Worm (Caenorhabditis elegans) whole organism, young adult: Measurements from ENCODE around the gene F52E4.5.

Experiments
- T07F8.4 ChIP-seq: sonication (generic microtip); optimal IDR thresholded peaks from 2 replicates; lab custom pipeline; 2016; ENCODE audit warnings: mild to moderate bottlenecking, missing genetic modification characterization, moderate library complexity, missing compliant biosample characterization
- attf-6 ChIP-seq: fragments of 200-800 bp; sonication (Bioruptor generic); IDR thresholded peaks from 2 replicates; pipeline ENCODE4 v1.3.6; 2022; ENCODE audit warnings: missing genetic modification reagents, missing genetic modification characterization, missing compliant biosample characterization
- dox-1 ChIP-seq: fragments of 200-800 bp; sonication (Bioruptor generic); IDR thresholded peaks from 2 replicates; pipeline ENCODE4 v1.3.6; 2022; ENCODE audit warnings: missing genetic modification reagents, missing genetic modification characterization, missing compliant biosample characterization
- egl-18 ChIP-seq: fragments of 200-800 bp; sonication (Bioruptor generic); IDR thresholded peaks from 2 replicates; pipeline ENCODE4 v1.3.6; 2022; ENCODE audit warnings: missing genetic modification reagents, missing genetic modification characterization, missing compliant biosample characterization
- egrh-3 ChIP-seq: fragments of 200-800 bp; sonication (Bioruptor generic); IDR thresholded peaks from 2 replicates; pipeline ENCODE4 v1.3.6; 2022; ENCODE audit warnings: missing genetic modification reagents, missing genetic modification characterization, missing compliant biosample characterization
- madf-3 ChIP-seq: fragments of 200-800 bp; sonication (Bioruptor generic); IDR thresholded peaks from 2 replicates; pipeline ENCODE4 v1.3.6; 2022; ENCODE audit warnings: missing genetic modification reagents, missing genetic modification characterization, missing compliant biosample characterization
- mcd-1 ChIP-seq: fragments of 200-800 bp; sonication (Bioruptor generic); IDR thresholded peaks from 2 replicates; pipeline ENCODE4 v1.3.6; 2022; ENCODE audit warnings: missing genetic modification reagents, missing genetic modification characterization, missing compliant biosample characterization
- pha-4 ChIP-seq: fragments of 150-350 bp; sonication (generic microtip); optimal IDR thresholded peaks from 2 replicates; lab custom pipeline; 2014; ENCODE audit warnings: missing biosample characterization, missing genetic modification reagents, missing genetic modification characterization
- snpc-4 ChIP-seq, 5 experiments: fragments of 150-350 bp in 1 of 5; sonication (generic microtip) in 4 of 5; optimal IDR thresholded peaks; 2 replicates each; lab custom pipeline; 2014 to 2018; ENCODE audit warnings: missing genetic modification characterization in 5 of 5, missing biosample characterization in 3 of 5, antibody characterized with exemption in 2 of 5, mild to moderate bottlenecking in 2 of 5, missing compliant biosample characterization in 2 of 5, missing genotype in 2 of 5, moderate library complexity in 2 of 5, missing genetic modification reagents in 1 of 5

ce11 chrX:3117204-3117603 is 30.1 kb upstream of the F52E4.5 start:
- TF ChIP-seq egrh-3 (no peak), pha-4 (tag; lab: Kevin White, UChicago) (no peak), egl-18 (GFP tag; lab: Robert Waterston, UW) (no peak), dox-1 (GFP tag; lab: Robert Waterston, UW) (no peak), madf-3 (GFP tag; lab: Robert Waterston, UW) (no peak), T07F8.4 (tag; lab: Kevin White, UChicago) (no peak), mcd-1 (GFP tag; lab: Robert Waterston, UW) (no peak), snpc-4 (GFP tag; optimal IDR thresholded peaks at IDR 0.05; lab: Kevin White, UChicago) (no peak), snpc-4 (tag; optimal IDR thresholded peaks at IDR 0.05; lab: Kevin White, UChicago) (no peak), attf-6 (GFP tag; lab: Robert Waterston, UW) (no peak)
